Fruit fly (Drosophila melanogaster) whole organism, embryonic: ENCODE results near the gene T48.

Source experiments
- Asciz ChIP-seq: fragments of 200-800 bp; sonication (Bioruptor generic); optimal IDR thresholded peaks from 2 replicates; lab custom pipeline; 2017; ENCODE audit warnings: missing biosample characterization, mild to moderate bottlenecking, missing genetic modification characterization, missing genetic modification reagents
- Atf6 ChIP-seq: fragments of 200-800 bp; sonication (Bioruptor generic); IDR thresholded peaks from 2 replicates; pipeline ENCODE4 v1.3.6; 2022; ENCODE audit warnings: missing biosample characterization, missing genetic modification characterization
- B-H2 ChIP-seq: fragments of 200-800 bp; sonication (Bioruptor generic); optimal IDR thresholded peaks from 2 replicates; lab custom pipeline; 2018; ENCODE audit warnings: missing biosample characterization, mild to moderate bottlenecking, missing genetic modification characterization
- BtbVII ChIP-seq: fragments of 200-800 bp; sonication (Bioruptor generic); optimal IDR thresholded peaks from 3 replicates; lab custom pipeline; 2017; ENCODE audit warnings: missing biosample characterization, mild to moderate bottlenecking, missing genetic modification characterization
- CG10274 ChIP-seq: fragments of 200-800 bp; sonication (Bioruptor generic); optimal IDR thresholded peaks from 3 replicates; lab custom pipeline; 2017; ENCODE audit warnings: missing biosample characterization, mild to moderate bottlenecking, missing genetic modification characterization
- CG12104 ChIP-seq: fragments of 200-800 bp; sonication (Bioruptor generic); optimal IDR thresholded peaks from 3 replicates; lab custom pipeline; 2016; ENCODE audit warnings: missing biosample characterization, missing genetic modification characterization
- CG12391 ChIP-seq: fragments of 200-800 bp; sonication (Bioruptor generic); optimal IDR thresholded peaks from 3 replicates; lab custom pipeline; 2018; ENCODE audit warnings: missing biosample characterization, mild to moderate bottlenecking, missing genetic modification characterization, moderate library complexity
- CG12659 ChIP-seq: fragments of 200-800 bp; sonication (Bioruptor generic); optimal IDR thresholded peaks from 3 replicates; lab custom pipeline; 2017; ENCODE audit warnings: mild to moderate bottlenecking, missing biosample characterization, missing genetic modification reagents, missing genetic modification characterization
- CG12769 ChIP-seq: fragments of 200-800 bp; sonication (Bioruptor generic); optimal IDR thresholded peaks from 2 replicates; lab custom pipeline; 2019; ENCODE audit warnings: missing biosample characterization, mild to moderate bottlenecking, missing genetic modification characterization, moderate library complexity
- CG13624 ChIP-seq: fragments of 200-800 bp; sonication (Bioruptor generic); optimal IDR thresholded peaks from 2 replicates; lab custom pipeline; 2016; ENCODE audit warnings: missing biosample characterization, missing genetic modification characterization
- CG14441 ChIP-seq: fragments of 200-800 bp; sonication (Bioruptor generic); IDR thresholded peaks from 2 replicates; pipeline ENCODE4 v1.3.6; 2022; ENCODE audit warnings: missing biosample characterization, missing genetic modification characterization
- CG14965 ChIP-seq: fragments of 200-800 bp; sonication (Bioruptor generic); optimal IDR thresholded peaks from 2 replicates; lab custom pipeline; 2016; ENCODE audit warnings: missing biosample characterization, missing genetic modification characterization, borderline replicate concordance
- CG1529 ChIP-seq: fragments of 200-800 bp; sonication (Bioruptor generic); optimal IDR thresholded peaks from 3 replicates; lab custom pipeline; 2018; ENCODE audit warnings: missing biosample characterization, missing genetic modification characterization
- CG1647 ChIP-seq: fragments of 200-800 bp; sonication (Bioruptor generic); optimal IDR thresholded peaks from 3 replicates; lab custom pipeline; 2016; ENCODE audit warnings: missing biosample characterization, missing genetic modification characterization
- CG17186 ChIP-seq: fragments of 200-800 bp; sonication (Bioruptor generic); optimal IDR thresholded peaks from 3 replicates; lab custom pipeline; 2017; ENCODE audit warnings: missing biosample characterization, missing genetic modification reagents, missing genetic modification characterization
- CG17568 ChIP-seq: fragments of 200-800 bp; sonication (Bioruptor generic); optimal IDR thresholded peaks from 2 replicates; lab custom pipeline; 2018; ENCODE audit warnings: missing biosample characterization, mild to moderate bottlenecking, missing genetic modification characterization, moderate library complexity
- CG18599 ChIP-seq: fragments of 200-800 bp; sonication (Bioruptor generic); optimal IDR thresholded peaks from 3 replicates; lab custom pipeline; 2017; ENCODE audit warnings: missing biosample characterization, missing genetic modification characterization, mild to moderate bottlenecking, moderate library complexity, missing genetic modification reagents
- CG34376 ChIP-seq: fragments of 200-800 bp; sonication (Bioruptor generic); optimal IDR thresholded peaks from 2 replicates; lab custom pipeline; 2018; ENCODE audit warnings: missing biosample characterization, mild to moderate bottlenecking, missing genetic modification characterization
- CG4854 ChIP-seq: fragments of 200-800 bp; sonication (Bioruptor generic); optimal IDR thresholded peaks from 2 replicates; lab custom pipeline; 2016; ENCODE audit warnings: missing biosample characterization, missing genetic modification characterization, inconsistent platforms
- CG9932 ChIP-seq: fragments of 200-800 bp; sonication (Bioruptor generic); IDR thresholded peaks from 2 replicates; pipeline ENCODE4 v1.3.6; 2022; ENCODE audit warnings: missing biosample characterization, missing genetic modification characterization
- CoRest ChIP-seq: fragments of 200-800 bp; sonication (Bioruptor generic); optimal IDR thresholded peaks from 3 replicates; lab custom pipeline; 2018; ENCODE audit warnings: missing biosample characterization, mild to moderate bottlenecking, missing genetic modification characterization, moderate library complexity
- D19A ChIP-seq: fragments of 200-800 bp; optimal IDR thresholded peaks from 3 replicates; lab custom pipeline; 2019; ENCODE audit warnings: missing biosample characterization, mild to moderate bottlenecking, missing genetic modification characterization, moderate library complexity
- Dbx ChIP-seq: fragments of 200-800 bp; sonication (Bioruptor generic); IDR thresholded peaks from 3 replicates; pipeline ENCODE4 v1.3.6; 2022; ENCODE audit warnings: missing biosample characterization, missing genetic modification characterization
- Dek ChIP-seq: fragments of 200-800 bp; sonication (Bioruptor generic); optimal IDR thresholded peaks from 3 replicates; lab custom pipeline; 2019; ENCODE audit warnings: missing biosample characterization, mild to moderate bottlenecking, missing genetic modification characterization, moderate library complexity
- Dip3 ChIP-seq: fragments of 200-800 bp; sonication (Bioruptor generic); optimal IDR thresholded peaks from 3 replicates; lab custom pipeline; 2016; ENCODE audit warnings: missing biosample characterization, missing genetic modification characterization
- Fer1 ChIP-seq: fragments of 200-800 bp; sonication (Bioruptor generic); optimal IDR thresholded peaks from 2 replicates; lab custom pipeline; 2017; ENCODE audit warnings: missing biosample characterization, mild to moderate bottlenecking, missing genetic modification characterization
- NC2α ChIP-seq: fragments of 200-800 bp; sonication (Bioruptor generic); optimal IDR thresholded peaks from 2 replicates; lab custom pipeline; 2016; ENCODE audit warnings: missing biosample characterization, missing genetic modification characterization
- PHDP ChIP-seq: fragments of 200-800 bp; sonication (Bioruptor generic); optimal IDR thresholded peaks from 3 replicates; lab custom pipeline; 2018; ENCODE audit warnings: missing biosample characterization, mild to moderate bottlenecking, missing genetic modification characterization, moderate library complexity
- Rfx ChIP-seq: fragments of 200-800 bp; sonication (Bioruptor generic); IDR thresholded peaks from 2 replicates; pipeline ENCODE4 v1.3.6; 2022; ENCODE audit warnings: missing biosample characterization, missing genetic modification characterization
- abd-A ChIP-seq: fragments of 200-800 bp; sonication (Bioruptor generic); optimal IDR thresholded peaks from 3 replicates; lab custom pipeline; 2019; ENCODE audit warnings: missing biosample characterization, mild to moderate bottlenecking, missing genetic modification characterization, moderate library complexity
- chinmo ChIP-seq: fragments of 200-800 bp; sonication (Bioruptor generic); IDR thresholded peaks from 4 replicates; pipeline ENCODE4 v1.3.6; 2022; ENCODE audit warnings: missing biosample characterization, missing genetic modification characterization; ENCODE audit not compliant: partially characterized antibody
- cwo ChIP-seq: fragments of 200-800 bp; sonication (Bioruptor generic); optimal IDR thresholded peaks from 3 replicates; lab custom pipeline; 2017; ENCODE audit warnings: missing biosample characterization, missing genetic modification characterization, mild to moderate bottlenecking, moderate library complexity, missing genetic modification reagents
- dmrt99B ChIP-seq: fragments of 200-800 bp; sonication (Bioruptor generic); optimal IDR thresholded peaks from 2 replicates; lab custom pipeline; 2018; ENCODE audit warnings: missing biosample characterization, mild to moderate bottlenecking, missing genetic modification characterization, moderate library complexity
- dpn ChIP-seq, 2 experiments: fragments of 200-800 bp; sonication (Bioruptor generic); optimal IDR thresholded peaks; 3 replicates each; lab custom pipeline; 2016; ENCODE audit warnings: missing biosample characterization in 2 of 2, missing genetic modification characterization in 2 of 2
- eve ChIP-seq, 2 experiments: fragments of >200 bp; optimal IDR thresholded peaks; 2 replicates each; lab custom pipeline; 2017; ENCODE audit warnings: missing biosample characterization in 2 of 2, missing genetic modification characterization in 2 of 2
- ftz-f1 ChIP-seq: fragments of 200-800 bp; sonication (Bioruptor generic); optimal IDR thresholded peaks from 2 replicates; lab custom pipeline; 2016; ENCODE audit warnings: missing biosample characterization, missing genetic modification characterization
- gem ChIP-seq: fragments of 200-800 bp; sonication (Bioruptor generic); optimal IDR thresholded peaks from 2 replicates; lab custom pipeline; 2019; ENCODE audit warnings: missing biosample characterization, mild to moderate bottlenecking, missing genetic modification characterization, moderate library complexity
- lilli ChIP-seq: fragments of 200-800 bp; sonication (Bioruptor generic); optimal IDR thresholded peaks from 3 replicates; lab custom pipeline; 2016; ENCODE audit warnings: missing biosample characterization, missing genetic modification characterization
- mam ChIP-seq: fragments of 200-800 bp; sonication (Bioruptor generic); optimal IDR thresholded peaks from 3 replicates; lab custom pipeline; 2016; ENCODE audit warnings: missing biosample characterization, missing genetic modification characterization
- mirr ChIP-seq: fragments of 200-800 bp; sonication (Bioruptor generic); optimal IDR thresholded peaks from 3 replicates; lab custom pipeline; 2018; ENCODE audit warnings: missing biosample characterization, mild to moderate bottlenecking, missing genetic modification characterization
- nau ChIP-seq: fragments of 200-800 bp; sonication (Bioruptor generic); optimal IDR thresholded peaks from 3 replicates; lab custom pipeline; 2017; ENCODE audit warnings: missing biosample characterization, mild to moderate bottlenecking, missing genetic modification characterization, missing genetic modification reagents
- repo ChIP-seq: fragments of 200-800 bp; sonication (Bioruptor generic); optimal IDR thresholded peaks from 2 replicates; lab custom pipeline; 2016; ENCODE audit warnings: missing biosample characterization, missing genetic modification characterization
- sc ChIP-seq, 3 experiments: fragments of >200 bp in 2 of 3; fragments of 200-800 bp in 1 of 3; sonication (Bioruptor generic) in 1 of 3; optimal IDR thresholded peaks; 2 replicates in 2 of 3; 3 replicates in 1 of 3; lab custom pipeline; 2017; ENCODE audit warnings: mild to moderate bottlenecking in 1 of 3, missing biosample characterization in 1 of 3, missing genetic modification characterization in 1 of 3, missing genetic modification reagents in 1 of 3
- sob ChIP-seq: fragments of 200-800 bp; sonication (Bioruptor generic); IDR thresholded peaks from 2 replicates; pipeline ENCODE4 v1.3.6; 2022; ENCODE audit warnings: missing biosample characterization, missing genetic modification characterization
- sug ChIP-seq: fragments of 200-800 bp; optimal IDR thresholded peaks from 2 replicates; lab custom pipeline; 2019; ENCODE audit warnings: missing biosample characterization, mild to moderate bottlenecking, missing genetic modification characterization, moderate library complexity
- tio ChIP-seq: fragments of 200-800 bp; sonication (Bioruptor generic); optimal IDR thresholded peaks from 2 replicates; lab custom pipeline; 2017; ENCODE audit warnings: missing biosample characterization, missing genetic modification characterization, inconsistent platforms
- tup ChIP-seq: fragments of 200-800 bp; sonication (Bioruptor generic); optimal IDR thresholded peaks from 2 replicates; lab custom pipeline; 2016; ENCODE audit warnings: missing biosample characterization, mild to moderate bottlenecking, missing genetic modification characterization, moderate library complexity

The T48 gene

DNA sequence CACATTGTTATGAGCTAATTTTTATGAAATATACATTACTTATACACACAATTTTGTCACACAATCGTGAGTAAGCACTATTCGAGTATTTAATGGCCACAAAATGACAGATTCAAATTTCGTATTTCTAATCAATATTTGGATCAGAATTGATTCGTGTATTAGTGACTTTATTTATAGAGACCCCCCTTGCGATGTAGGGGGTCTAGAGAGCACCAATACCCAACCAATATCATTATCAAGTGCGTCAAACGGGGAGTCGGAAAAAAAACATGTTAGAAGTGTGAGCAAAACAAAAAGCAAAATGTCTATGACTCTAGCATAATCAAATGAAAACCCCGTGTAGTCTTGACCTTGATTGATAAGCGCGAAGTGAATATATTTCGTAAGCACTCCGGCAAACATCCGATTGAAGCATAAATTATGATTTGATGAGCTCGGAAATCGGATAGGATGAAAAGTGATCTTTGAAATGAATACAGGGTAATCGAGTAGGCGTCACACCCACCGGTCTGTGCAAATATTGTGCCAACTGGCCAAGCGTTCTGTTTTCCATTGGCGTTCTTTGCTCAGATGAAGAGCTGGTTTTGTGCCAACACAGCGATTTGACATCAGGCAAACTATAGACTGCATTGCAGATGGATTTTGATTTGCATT lies 70.8 kb downstream of the T48 start (continued):
- TF ChIP-seq B-H2: no peak
- TF ChIP-seq dmrt99B (tag; lab: Kevin White, UChicago): peak; percentile 13
- peak; percentile 49 for TF ChIP-seq D19A (tag; lab: Kevin White, UChicago)
- peak; percentile 30 for TF ChIP-seq CG13624 (GFP tag; lab: Kevin White, UChicago)
- no peak for TF ChIP-seq CG14965 (GFP tag; lab: Kevin White, UChicago)
- peak; percentile 23 for TF ChIP-seq CG12391 (tag; lab: Kevin White, UChicago)
- peak; percentile 40 for TF ChIP-seq Fer1 (GFP tag; lab: Kevin White, UChicago)
- no peak for TF ChIP-seq CG17186 (GFP tag; lab: Kevin White, UChicago)
- TF ChIP-seq eve (GFP tag; optimal IDR thresholded peaks at IDR 0.05; lab: Kevin White, UChicago): peak in 1 of 2 experiments; percentile 60
- TF ChIP-seq ftz-f1 (GFP tag; lab: Kevin White, UChicago): peak; percentile 65
- TF ChIP-seq BtbVII (GFP tag; lab: Kevin White, UChicago): peak; percentile 43
- TF ChIP-seq sug (tag; lab: Kevin White, UChicago): peak; percentile 99
- peak; percentile 97 for TF ChIP-seq CG10274 (GFP tag; lab: Kevin White, UChicago)
- peak; percentile 73 for TF ChIP-seq CG18599
- peak; percentile 3 for TF ChIP-seq PHDP (tag; lab: Kevin White, UChicago)
- peak; percentile 36; the same call in 1 of the 3 replicates for TF ChIP-seq Dbx
- TF ChIP-seq Atf6 (GFP tag; lab: Robert Waterston, UW): peak; percentile 11; the same call in 1 of the 2 replicates
- no peak for TF ChIP-seq NC2α (GFP tag; lab: Kevin White, UChicago)
- TF ChIP-seq sc (optimal IDR thresholded peaks at IDR 0.05; lab: Kevin White, UChicago): no peak
- TF ChIP-seq sc (GFP tag; optimal IDR thresholded peaks at IDR 0.05; lab: Kevin White, UChicago): no peak
- TF ChIP-seq CG4854 (GFP tag; lab: Kevin White, UChicago): peak; percentile 7
- no peak for TF ChIP-seq repo (GFP tag; lab: Kevin White, UChicago)
- peak; percentile 51 for TF ChIP-seq abd-A (tag; lab: Kevin White, UChicago)
- TF ChIP-seq CG1529 (GFP tag; lab: Kevin White, UChicago): no peak
- peak; percentile 26 for TF ChIP-seq tio (GFP tag; lab: Kevin White, UChicago)
- TF ChIP-seq CG14441 (GFP tag; lab: Robert Waterston, UW): 0 out of 2 replicates have a peak, but pooled peaks have one; percentile 14
- peak; percentile 48 for TF ChIP-seq mirr (GFP tag; lab: Kevin White, UChicago)
- peak; percentile 20; the same call in 1 of the 2 replicates for TF ChIP-seq sob
- no peak for TF ChIP-seq Dip3 (GFP tag; lab: Kevin White, UChicago)
- TF ChIP-seq tup (GFP tag; lab: Kevin White, UChicago): no peak
- TF ChIP-seq Asciz (GFP tag; lab: Kevin White, UChicago): peak; percentile 1
- peak; percentile 41; the same call in 1 of the 2 replicates for TF ChIP-seq Rfx (GFP tag; lab: Robert Waterston, UW)
- TF ChIP-seq cwo: peak; percentile 74
- peak; percentile 90 for TF ChIP-seq CG34376 (GFP tag; lab: Kevin White, UChicago)
- TF ChIP-seq CG1647 (GFP tag; lab: Kevin White, UChicago): peak; percentile 7
- TF ChIP-seq CoRest (tag; lab: Kevin White, UChicago): peak; percentile 21
- TF ChIP-seq dpn (GFP tag; optimal IDR thresholded peaks at IDR 0.05; lab: Kevin White, UChicago): peak in 1 of 2 experiments; percentile 19
- TF ChIP-seq CG12104: peak; percentile 18
- peak; percentile 59 for TF ChIP-seq mam (GFP tag; lab: Kevin White, UChicago)
- TF ChIP-seq CG17568: peak; percentile 32
- peak; percentile 8 for TF ChIP-seq Dek (tag; lab: Kevin White, UChicago)
- no peak for TF ChIP-seq nau (GFP tag; lab: Kevin White, UChicago)
- TF ChIP-seq gem (tag; lab: Kevin White, UChicago): peak; percentile 49
- 0 out of 2 replicates have a peak, but pooled peaks have one; percentile 29 for TF ChIP-seq CG9932 (GFP tag; lab: Robert Waterston, UW)
- peak; percentile 72; the same call in 2 of the 4 replicates for TF ChIP-seq chinmo (GFP tag; lab: Robert Waterston, UW)
- peak; percentile 11 for TF ChIP-seq CG12769
- peak; percentile 61 for TF ChIP-seq lilli (GFP tag; lab: Kevin White, UChicago)
- peak; percentile 17 for TF ChIP-seq CG12659 (GFP tag; lab: Kevin White, UChicago)
